Fruit fly (Drosophila melanogaster) Kc167 (cell line): ENCODE data around the gene CG31259.

Experiments used
- Myc ChIP-seq: fragments of >200 bp; optimal IDR thresholded peaks from 2 replicates; lab custom pipeline; 2017; ENCODE audit warnings: missing external identifiers
- Sin3A ChIP-seq: fragments of >200 bp; optimal IDR thresholded peaks from 2 replicates; lab custom pipeline; 2018; ENCODE audit warnings: missing external identifiers
- h ChIP-seq: fragments of >200 bp; optimal IDR thresholded peaks from 3 replicates; lab custom pipeline; 2018; ENCODE audit warnings: missing external identifiers
- insv ChIP-seq: fragments of >200 bp; optimal IDR thresholded peaks from 3 replicates; lab custom pipeline; 2018; ENCODE audit warnings: missing external identifiers
- psq ChIP-seq: fragments of >200 bp; optimal IDR thresholded peaks from 2 replicates; lab custom pipeline; 2017; ENCODE audit warnings: missing external identifiers
- ttk ChIP-seq: sonication (Bioruptor generic); optimal IDR thresholded peaks from 2 replicates; lab custom pipeline; 2017; ENCODE audit warnings: missing external identifiers

The CG31259 gene

DNA sequence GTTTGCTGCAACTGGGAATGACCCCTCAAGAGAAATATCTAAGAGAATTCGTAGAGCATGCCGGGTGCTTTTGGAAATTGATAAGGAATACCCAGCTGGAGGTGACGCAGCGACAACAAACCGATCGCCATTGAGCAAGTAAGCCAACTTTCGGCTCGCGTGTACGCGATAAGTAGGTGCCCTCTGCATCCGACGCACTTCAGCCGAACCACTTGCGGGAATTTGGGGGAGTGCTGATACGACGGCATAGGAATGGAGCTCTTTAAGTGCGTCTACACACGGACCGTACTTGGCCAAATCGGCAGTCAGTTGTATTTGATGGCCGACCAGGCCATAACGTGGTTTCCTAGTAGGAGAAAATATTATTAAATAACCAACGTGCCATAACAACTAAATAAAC, at the start of gene CG31259:
Gene CG31259 (plus strand): TSS at position 277 of the 400 bp plus-strand sequence.
- TF ChIP-seq ttk (no peak), Myc (no peak), insv (lab: Kevin White, UChicago) (no peak), psq (lab: Kevin White, UChicago) (no peak), Sin3A (no peak), h (lab: Kevin White, UChicago) (no peak)

DNA sequence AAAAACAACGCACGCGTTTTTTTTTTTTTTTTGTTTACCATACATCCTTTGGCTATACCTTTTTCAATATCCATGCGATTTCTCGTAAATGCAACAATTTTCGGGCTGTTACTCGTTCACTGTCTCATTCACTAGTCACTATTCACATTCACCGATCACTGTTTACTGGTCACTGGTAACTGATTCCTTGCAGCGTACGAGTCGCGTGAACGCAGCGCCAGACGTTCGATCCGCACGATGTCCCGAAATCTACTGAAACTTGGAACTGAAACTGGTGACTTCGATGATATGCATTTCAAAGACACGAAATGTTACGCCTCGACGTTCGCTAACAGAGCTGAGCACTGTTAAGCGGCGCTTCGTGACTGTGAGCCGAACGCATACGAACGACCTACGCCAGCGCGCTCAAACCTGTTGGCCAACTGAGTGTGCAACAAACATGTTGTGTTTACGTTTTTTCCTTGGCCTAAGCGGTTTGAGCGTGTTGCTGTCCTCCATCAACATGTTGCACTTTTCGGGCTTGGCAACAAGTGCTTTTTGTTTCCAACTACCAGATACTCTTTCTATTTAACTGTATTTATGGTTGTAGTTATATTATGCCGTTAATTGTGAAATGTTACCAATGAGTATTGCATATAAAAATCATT, 46.3 kb upstream of the CG31259 start, which contains the start of gene CG45263:
Gene CG45263 (minus strand): TSS at position 257 of the 647 bp plus-strand sequence.
- TF ChIP-seq h (lab: Kevin White, UChicago) (no peak), ttk (no peak), insv (lab: Kevin White, UChicago) (no peak), psq (lab: Kevin White, UChicago) (no peak), Myc (no peak), Sin3A (no peak)

DNA sequence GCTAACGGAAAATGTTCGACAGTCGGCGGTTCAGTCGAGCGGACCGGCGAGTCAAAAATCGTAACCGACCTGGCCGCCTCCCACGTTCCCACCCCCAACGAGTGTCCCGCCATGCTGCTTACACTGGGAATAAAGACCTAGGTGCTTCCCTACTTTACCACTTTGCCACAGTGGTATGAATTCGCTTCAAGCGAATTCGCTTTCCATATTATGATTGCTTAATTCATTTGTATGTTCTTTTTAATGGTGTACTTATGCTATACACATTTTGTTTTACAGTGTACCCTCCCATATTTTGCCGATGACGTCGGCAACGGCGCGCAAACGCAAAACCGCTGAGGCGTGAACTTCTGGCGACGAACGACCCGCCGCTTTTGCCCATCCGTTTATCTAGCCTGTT, 40.9 kb upstream of the CG31259 start:
- TF ChIP-seq psq (lab: Kevin White, UChicago) (no peak), insv (lab: Kevin White, UChicago) (no peak), Myc (no peak), h (lab: Kevin White, UChicago) (no peak), Sin3A (no peak), ttk (no peak)

DNA sequence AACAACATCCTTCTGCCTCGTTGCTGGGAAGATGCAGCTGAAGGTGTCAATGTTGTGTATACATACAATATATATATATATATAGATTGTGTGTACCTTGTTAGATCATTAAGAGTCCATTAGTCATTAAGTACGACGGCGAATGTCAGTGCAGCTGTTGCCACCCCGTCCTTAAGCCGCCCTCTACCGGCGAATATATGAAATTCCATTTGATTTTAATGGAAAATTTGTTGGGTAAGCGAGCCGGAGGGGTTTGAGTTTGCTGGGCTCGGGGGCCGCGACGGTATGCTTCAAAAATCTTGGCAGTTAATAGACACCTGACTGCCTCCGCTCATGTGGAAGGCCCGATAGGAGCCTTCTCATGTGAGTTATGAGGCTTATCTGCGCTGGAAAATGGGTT, 39.2 kb upstream of the CG31259 start:
- TF ChIP-seq insv (lab: Kevin White, UChicago) (no peak), Myc (no peak), ttk (no peak), Sin3A (no peak), h (lab: Kevin White, UChicago) (no peak), psq (lab: Kevin White, UChicago) (no peak)

DNA sequence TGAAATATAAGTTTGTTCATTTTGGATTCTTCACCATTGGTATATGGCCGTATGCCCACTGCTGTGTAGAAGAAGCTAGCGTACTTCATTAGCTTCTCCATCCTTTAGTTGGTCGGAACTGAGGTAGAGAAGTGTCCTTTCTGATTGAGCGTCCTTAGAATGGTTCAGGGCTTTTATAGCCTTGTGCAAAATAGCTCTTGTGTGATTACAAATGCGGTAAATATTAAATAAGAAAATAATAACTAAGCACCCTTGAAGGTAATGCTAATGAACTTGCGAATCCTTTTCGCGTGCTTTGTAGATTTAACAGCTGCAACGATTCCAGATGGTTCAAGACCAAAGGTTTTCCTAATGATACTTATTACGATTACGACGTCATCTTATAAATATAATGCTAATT, 12.5 kb upstream of the CG31259 start, which contains the start of gene Or85b:
Gene Or85b (minus strand): TSS at position 101 of the 400 bp plus-strand sequence.
- TF ChIP-seq psq (lab: Kevin White, UChicago) (no peak), ttk (no peak), Myc (no peak), insv (lab: Kevin White, UChicago) (no peak), h (lab: Kevin White, UChicago) (no peak)

DNA sequence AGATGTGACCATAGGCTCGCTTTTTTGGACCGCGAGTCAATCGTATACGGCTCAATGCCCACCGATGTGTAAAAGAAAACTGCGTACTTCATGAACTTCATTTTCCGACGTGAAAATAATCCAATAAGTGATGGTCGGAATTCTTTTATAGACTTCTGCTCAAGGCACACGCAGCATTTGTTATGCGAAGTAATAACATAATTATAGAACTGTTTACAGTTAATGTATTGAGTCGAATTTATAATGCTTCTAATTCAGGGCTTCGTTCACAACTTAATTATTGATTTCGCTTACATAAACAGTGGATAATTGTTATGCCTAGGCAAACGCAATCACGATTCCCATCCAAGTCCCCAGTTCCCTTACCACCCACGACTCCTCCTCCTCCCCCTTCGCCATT, 10.8 kb upstream of the CG31259 start, which contains the start of gene Or85c:
Gene Or85c (minus strand): TSS at position 101 of the 400 bp plus-strand sequence.
- TF ChIP-seq insv (lab: Kevin White, UChicago) = no peak
- TF ChIP-seq psq (lab: Kevin White, UChicago) = no peak
- no peak for TF ChIP-seq Sin3A
- TF ChIP-seq h (lab: Kevin White, UChicago) = no peak
- no peak for TF ChIP-seq ttk
- no peak for TF ChIP-seq Myc

DNA sequence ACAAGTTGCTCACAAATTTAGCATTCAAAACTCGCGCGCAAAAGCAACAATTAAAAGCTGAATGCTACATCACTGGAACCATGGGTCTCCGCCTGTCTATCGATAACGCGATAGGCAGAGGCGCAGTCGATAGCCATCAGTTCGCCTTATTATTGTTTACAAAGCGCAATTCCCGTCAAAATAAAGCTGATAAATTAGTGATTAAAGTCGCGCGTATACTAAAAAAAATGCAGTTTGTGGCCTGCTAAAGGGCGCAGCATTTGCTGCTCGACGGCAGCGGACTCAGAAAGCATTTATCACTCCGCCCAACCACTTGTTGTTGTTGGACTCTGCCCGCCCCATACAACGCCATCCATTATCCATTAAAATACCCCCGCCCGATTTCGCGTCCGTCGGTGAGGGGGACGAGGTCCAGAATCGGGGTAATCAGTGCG, 6.0 kb upstream of the CG31259 start, which contains the start of gene CG11737:
Gene CG11737 (plus strand): TSS at position 117 of the 434 bp plus-strand sequence.
- no peak for TF ChIP-seq insv (lab: Kevin White, UChicago)
- TF ChIP-seq ttk = no peak
- no peak for TF ChIP-seq psq (lab: Kevin White, UChicago)
- TF ChIP-seq Sin3A = no peak
- TF ChIP-seq Myc = no peak
- TF ChIP-seq h (lab: Kevin White, UChicago) = no peak

DNA sequence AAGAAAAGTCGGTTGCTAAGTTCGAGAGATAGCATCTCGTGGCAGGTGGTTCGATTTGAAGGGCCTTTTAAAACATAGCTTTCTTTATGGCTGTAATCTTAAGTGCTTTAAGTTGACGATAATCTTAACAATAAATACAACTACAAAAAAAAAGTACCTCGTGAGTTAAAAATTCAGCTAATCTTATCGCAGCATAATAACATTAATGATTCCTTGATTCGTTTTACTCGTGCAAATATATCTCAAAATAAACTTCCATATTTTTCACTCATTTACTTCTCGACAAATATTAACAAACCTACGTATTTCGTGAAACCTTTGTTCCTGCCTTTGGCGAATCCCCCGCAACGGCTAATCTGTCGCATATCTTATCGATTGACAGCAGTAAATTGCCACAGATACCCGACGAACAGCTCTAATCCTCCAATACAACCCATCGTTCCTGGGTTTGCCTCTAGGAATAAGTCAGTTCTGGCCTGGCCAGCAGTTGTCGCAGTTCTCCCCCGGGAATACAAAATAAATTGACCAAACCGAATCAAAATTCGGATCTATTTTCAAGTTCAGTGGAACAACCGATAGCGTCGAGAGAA, 5.1 kb upstream of the CG31259 start:
- TF ChIP-seq ttk = no peak
- TF ChIP-seq Sin3A = no peak
- TF ChIP-seq insv (lab: Kevin White, UChicago) = no peak
- TF ChIP-seq psq (lab: Kevin White, UChicago) = no peak
- no peak for TF ChIP-seq h (lab: Kevin White, UChicago)
- TF ChIP-seq Myc = no peak

DNA sequence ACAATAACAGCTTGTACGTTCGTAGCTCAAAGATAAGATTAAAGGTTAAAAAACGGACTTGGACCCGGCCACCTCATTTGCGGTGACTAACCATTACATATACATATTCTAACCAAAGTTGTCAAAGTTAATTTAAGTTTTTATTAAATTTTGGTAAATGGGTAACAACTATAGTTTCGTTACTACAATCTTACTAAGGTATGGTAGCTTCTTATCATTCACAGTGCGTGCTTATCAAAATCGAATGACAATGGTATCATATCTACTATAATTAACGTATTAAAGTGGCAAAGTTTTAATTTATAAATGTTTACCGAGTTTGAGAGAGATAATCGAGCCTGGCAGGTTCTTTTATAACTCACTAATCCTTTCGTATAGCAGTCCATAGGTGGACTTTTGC, 4.6 kb upstream of the CG31259 start:
- TF ChIP-seq h (lab: Kevin White, UChicago) (no peak), psq (lab: Kevin White, UChicago) (no peak), Myc (no peak), Sin3A (no peak), ttk (no peak), insv (lab: Kevin White, UChicago) (no peak)

DNA sequence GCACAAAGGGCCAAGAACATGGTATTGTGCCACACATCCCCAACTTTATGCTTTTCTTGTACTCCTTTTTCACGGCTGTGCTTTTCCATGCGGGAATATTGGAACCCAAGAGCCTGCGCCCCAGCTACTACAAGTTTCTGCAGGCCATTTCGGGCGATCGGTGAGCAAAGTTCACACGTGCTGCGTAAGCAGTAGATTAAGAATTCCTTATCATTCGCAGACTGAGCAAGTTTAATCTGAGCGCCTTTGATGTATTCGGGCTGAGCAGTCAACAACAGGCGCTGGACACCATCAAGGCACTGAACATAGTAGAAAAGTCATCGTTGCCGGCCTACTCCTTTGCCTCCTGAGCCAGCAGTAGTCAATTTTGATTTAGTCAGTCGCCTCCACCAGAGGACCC, 2.9 kb upstream of the CG31259 start:
- TF ChIP-seq psq (lab: Kevin White, UChicago) (no peak), Myc (no peak), Sin3A (no peak), h (lab: Kevin White, UChicago) (no peak), ttk (no peak), insv (lab: Kevin White, UChicago) (no peak)

DNA sequence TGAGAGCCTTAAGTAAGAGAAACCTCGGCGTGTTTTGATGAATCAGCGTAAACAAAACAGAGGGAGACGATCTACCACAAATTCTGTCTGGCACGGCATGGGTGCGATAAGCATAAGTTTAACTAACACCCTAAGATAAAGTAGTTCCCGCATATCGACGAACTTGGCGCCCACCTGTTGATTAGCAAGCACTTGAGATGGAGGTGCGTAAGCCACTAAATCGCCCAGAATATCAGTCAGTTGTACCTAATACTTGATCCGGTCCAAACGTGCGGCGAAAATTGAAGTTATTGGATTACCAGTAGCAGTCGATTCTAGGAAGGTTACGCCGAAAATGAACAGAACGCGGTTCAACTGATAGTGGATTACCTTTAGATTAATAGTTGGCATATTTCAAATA, 2.2 kb upstream of the CG31259 start, which contains the start of gene CG31454:
Gene CG31454 (plus strand): TSS at position 160 of the 400 bp plus-strand sequence.
- TF ChIP-seq ttk (no peak), insv (lab: Kevin White, UChicago) (no peak), h (lab: Kevin White, UChicago) (no peak), psq (lab: Kevin White, UChicago) (no peak), Sin3A (no peak), Myc (no peak)

DNA sequence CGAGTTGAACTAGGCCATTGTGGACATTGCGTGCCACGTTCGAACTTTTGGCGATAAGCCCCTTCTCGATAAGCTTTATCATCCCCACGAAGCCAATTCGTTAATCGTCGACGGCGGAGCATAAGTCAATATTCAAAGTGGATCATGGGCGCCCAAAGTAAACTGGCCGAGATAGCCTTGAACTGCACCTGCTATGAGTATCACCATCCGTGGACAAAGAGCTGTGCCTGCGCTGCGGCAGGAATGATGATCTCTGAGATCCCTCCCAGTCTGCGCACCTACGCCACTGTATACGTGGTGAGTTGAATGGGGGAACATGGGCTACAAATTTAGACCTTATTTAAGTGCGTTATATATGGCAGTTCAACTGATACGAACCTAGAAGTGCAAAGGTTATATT, 533 bp downstream of the CG31259 start:
- TF ChIP-seq psq (lab: Kevin White, UChicago) (no peak), Myc (no peak), Sin3A (no peak), ttk (no peak), h (lab: Kevin White, UChicago) (no peak), insv (lab: Kevin White, UChicago) (no peak)
